Fruit fly (Drosophila melanogaster) whole organism, pupa: ENCODE data around the gene CG33631.

Experiments
- CG13204 ChIP-seq: fragments of 200-800 bp; sonication (Bioruptor generic); optimal IDR thresholded peaks from 2 replicates; lab custom pipeline; 2018; ENCODE audit warnings: missing biosample characterization, mild to moderate bottlenecking, missing genetic modification characterization, moderate library complexity
- CG14655 ChIP-seq: fragments of 200-800 bp; sonication (Bioruptor generic); optimal IDR thresholded peaks from 3 replicates; lab custom pipeline; 2017; ENCODE audit warnings: mild to moderate bottlenecking, missing biosample characterization, missing genetic modification reagents, missing genetic modification characterization
- CG17806 ChIP-seq: fragments of 200-800 bp; sonication (Bioruptor generic); optimal IDR thresholded peaks from 2 replicates; lab custom pipeline; 2018; ENCODE audit warnings: missing biosample characterization, mild to moderate bottlenecking, missing genetic modification characterization, moderate library complexity
- CG4496 ChIP-seq: fragments of 200-800 bp; sonication (Bioruptor generic); IDR thresholded peaks from 3 replicates; pipeline ENCODE4 v1.3.6; 2022; ENCODE audit warnings: missing biosample characterization, missing genetic modification characterization
- EcR ChIP-seq: fragments of 200-800 bp; sonication (Bioruptor generic); optimal IDR thresholded peaks from 3 replicates; lab custom pipeline; 2019; ENCODE audit warnings: missing biosample characterization, missing genetic modification characterization, mild to moderate bottlenecking, moderate library complexity, missing genetic modification reagents
- Snoo ChIP-seq: fragments of 200-800 bp; sonication (Bioruptor generic); optimal IDR thresholded peaks from 3 replicates; lab custom pipeline; 2017; ENCODE audit warnings: missing biosample characterization, mild to moderate bottlenecking, missing genetic modification characterization, inconsistent platforms

dm6 chr3R:10093252-10094030 is 29.6 kb downstream of the CG33631 start:
- TF ChIP-seq CG13204 (GFP tag; lab: Kevin White, UChicago) = no peak
- TF ChIP-seq Snoo = no peak
- TF ChIP-seq CG4496 (GFP tag; lab: Robert Waterston, UW) = peak; percentile 76
- TF ChIP-seq CG17806 (tag; lab: Kevin White, UChicago) = no peak
- TF ChIP-seq CG14655 (GFP tag; lab: Kevin White, UChicago) = no peak
- peak; percentile 11 for TF ChIP-seq EcR
